Worm (Caenorhabditis elegans) whole organism, L2 larva: ENCODE results near the gene nspg-14.

Experiments used
- nhr-11 ChIP-seq: fragments of 150-350 bp; optimal IDR thresholded peaks from 2 replicates; lab custom pipeline; 2014; ENCODE audit warnings: missing biosample characterization, missing genetic modification characterization
- nhr-6 ChIP-seq: fragments of 150-350 bp; optimal IDR thresholded peaks from 2 replicates; lab custom pipeline; 2014; ENCODE audit warnings: missing biosample characterization, missing genetic modification characterization
- nhr-77 ChIP-seq: fragments of 150-350 bp; optimal IDR thresholded peaks from 2 replicates; lab custom pipeline; 2014; ENCODE audit warnings: missing biosample characterization, missing genetic modification characterization

DNA sequence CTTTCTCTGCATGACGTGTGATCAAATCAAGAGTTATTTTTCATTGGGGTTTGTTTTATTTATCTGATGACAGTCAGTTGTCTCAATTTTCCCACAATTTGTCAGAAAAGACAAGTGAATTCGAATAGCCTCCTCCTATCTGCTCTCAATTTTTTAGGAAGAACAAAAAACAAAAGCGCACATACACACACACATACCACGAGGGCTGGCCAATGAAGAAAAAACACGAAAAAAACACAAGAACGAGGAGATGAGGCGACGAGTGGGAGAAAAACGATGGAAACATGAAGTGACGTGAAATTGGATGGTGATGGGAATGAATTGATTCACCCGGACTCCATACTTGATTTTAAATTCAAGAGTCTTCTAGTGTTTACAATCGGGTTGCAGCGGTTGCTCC, 41.0 kb downstream of the nspg-14 start:
- no peak for TF ChIP-seq nhr-6 (tag; lab: Kevin White, UChicago)
- TF ChIP-seq nhr-77 = no peak
- no peak for TF ChIP-seq nhr-11 (tag; lab: Kevin White, UChicago)
